Fruit fly (Drosophila melanogaster) whole organism, embryonic: ENCODE measurements around the gene APC4.
A peak's percentile ranks its signal among the peaks of the same experiment; 100 is the strongest.

Experiments
- Aef1 ChIP-seq: fragments of 200-800 bp; sonication (Bioruptor generic); IDR thresholded peaks from 3 replicates; pipeline ENCODE4 v1.3.6; 2022; ENCODE audit warnings: missing biosample characterization, missing genetic modification characterization
- BEAF-32 ChIP-seq: fragments of 200-800 bp; sonication (Bioruptor generic); optimal IDR thresholded peaks from 3 replicates; lab custom pipeline; 2017; ENCODE audit warnings: missing biosample characterization, missing genetic modification characterization, mild to moderate bottlenecking, moderate library complexity, missing genetic modification reagents
- CG10321 ChIP-seq: fragments of 200-800 bp; sonication (Bioruptor generic); IDR thresholded peaks from 2 replicates; pipeline ENCODE4 v1.3.6; 2022; ENCODE audit warnings: missing biosample characterization, missing genetic modification characterization
- CG11456 ChIP-seq: fragments of 200-800 bp; sonication (Bioruptor generic); IDR thresholded peaks from 3 replicates; pipeline ENCODE4 v1.3.6; 2022; ENCODE audit warnings: missing biosample characterization, missing genetic modification characterization
- CG11723 ChIP-seq: fragments of 200-800 bp; sonication (Bioruptor generic); optimal IDR thresholded peaks from 2 replicates; lab custom pipeline; 2017; ENCODE audit warnings: missing biosample characterization, mild to moderate bottlenecking, missing genetic modification characterization
- CG12104 ChIP-seq: fragments of 200-800 bp; sonication (Bioruptor generic); optimal IDR thresholded peaks from 3 replicates; lab custom pipeline; 2016; ENCODE audit warnings: missing biosample characterization, missing genetic modification characterization
- CG12391 ChIP-seq: fragments of 200-800 bp; sonication (Bioruptor generic); optimal IDR thresholded peaks from 3 replicates; lab custom pipeline; 2018; ENCODE audit warnings: missing biosample characterization, mild to moderate bottlenecking, missing genetic modification characterization, moderate library complexity
- CG13287 ChIP-seq: fragments of 200-800 bp; sonication (Bioruptor generic); IDR thresholded peaks from 2 replicates; pipeline ENCODE4 v1.3.6; 2022; ENCODE audit warnings: missing biosample characterization, missing genetic modification characterization; ENCODE audit not compliant: partially characterized antibody
- CG14710 ChIP-seq: fragments of 200-800 bp; sonication (Bioruptor generic); optimal IDR thresholded peaks from 3 replicates; lab custom pipeline; 2019; ENCODE audit warnings: missing biosample characterization, mild to moderate bottlenecking, missing genetic modification characterization, moderate library complexity
- CG14860 ChIP-seq: fragments of 200-800 bp; sonication (Bioruptor generic); IDR thresholded peaks from 3 replicates; pipeline ENCODE4 v1.3.6; 2022; ENCODE audit warnings: missing biosample characterization, missing genetic modification characterization; ENCODE audit not compliant: partially characterized antibody
- CG17361 ChIP-seq: fragments of 200-800 bp; sonication (Bioruptor generic); IDR thresholded peaks from 3 replicates; pipeline ENCODE4 v1.3.6; 2022; ENCODE audit warnings: missing biosample characterization, missing genetic modification characterization
- CG17829 ChIP-seq: fragments of 200-800 bp; optimal IDR thresholded peaks from 2 replicates; lab custom pipeline; 2019; ENCODE audit warnings: missing biosample characterization, mild to moderate bottlenecking, missing genetic modification characterization, moderate library complexity
- CG18262 ChIP-seq: fragments of 200-800 bp; optimal IDR thresholded peaks from 3 replicates; lab custom pipeline; 2019; ENCODE audit warnings: missing biosample characterization, mild to moderate bottlenecking, missing genetic modification characterization, moderate library complexity
- CG32772 ChIP-seq: fragments of 200-800 bp; sonication (Bioruptor generic); IDR thresholded peaks from 2 replicates; pipeline ENCODE4 v1.3.6; 2022; ENCODE audit warnings: missing biosample characterization, missing genetic modification characterization
- CG34224 ChIP-seq: fragments of 200-800 bp; sonication (Bioruptor generic); IDR thresholded peaks from 3 replicates; pipeline ENCODE4 v1.3.6; 2022; ENCODE audit warnings: missing biosample characterization, missing genetic modification characterization; ENCODE audit not compliant: partially characterized antibody
- CG34376 ChIP-seq: fragments of 200-800 bp; sonication (Bioruptor generic); optimal IDR thresholded peaks from 2 replicates; lab custom pipeline; 2018; ENCODE audit warnings: missing biosample characterization, mild to moderate bottlenecking, missing genetic modification characterization
- CG42726 ChIP-seq: fragments of 200-800 bp; sonication (Bioruptor generic); IDR thresholded peaks from 2 replicates; pipeline ENCODE4 v1.3.6; 2022; ENCODE audit warnings: missing biosample characterization, missing genetic modification characterization; ENCODE audit not compliant: partially characterized antibody
- CG4617 ChIP-seq: fragments of 200-800 bp; sonication (Bioruptor generic); optimal IDR thresholded peaks from 3 replicates; lab custom pipeline; 2016; ENCODE audit warnings: missing biosample characterization, missing genetic modification characterization, borderline replicate concordance
- CG6254 ChIP-seq: fragments of 200-800 bp; sonication (Bioruptor generic); optimal IDR thresholded peaks from 3 replicates; lab custom pipeline; 2017; ENCODE audit warnings: mild to moderate bottlenecking, missing biosample characterization, missing genetic modification reagents, missing genetic modification characterization
- CG6791 ChIP-seq: fragments of 200-800 bp; sonication (Bioruptor generic); IDR thresholded peaks from 3 replicates; pipeline ENCODE4 v1.3.6; 2022; ENCODE audit warnings: missing biosample characterization, missing genetic modification characterization; ENCODE audit not compliant: partially characterized antibody
- CG7786 ChIP-seq: fragments of 200-800 bp; sonication (Bioruptor generic); optimal IDR thresholded peaks from 2 replicates; lab custom pipeline; 2016; ENCODE audit warnings: missing biosample characterization, missing genetic modification characterization
- CG9215 ChIP-seq: fragments of 200-800 bp; sonication (Bioruptor generic); IDR thresholded peaks from 2 replicates; pipeline ENCODE4 v1.3.6; 2022; ENCODE audit warnings: missing biosample characterization, missing genetic modification characterization
- CG9817 ChIP-seq: fragments of 200-800 bp; sonication (Bioruptor generic); optimal IDR thresholded peaks from 2 replicates; lab custom pipeline; 2018; ENCODE audit warnings: missing biosample characterization, mild to moderate bottlenecking, missing genetic modification characterization, moderate library complexity
- Chrac-16 ChIP-seq: fragments of 200-800 bp; sonication (Bioruptor generic); optimal IDR thresholded peaks from 3 replicates; lab custom pipeline; 2016; ENCODE audit warnings: missing biosample characterization, missing genetic modification characterization
- HmgZ ChIP-seq: fragments of 200-800 bp; sonication (Bioruptor generic); optimal IDR thresholded peaks from 2 replicates; lab custom pipeline; 2018; ENCODE audit warnings: missing biosample characterization, mild to moderate bottlenecking, missing genetic modification characterization
- Hmx ChIP-seq: fragments of 200-800 bp; sonication (Bioruptor generic); optimal IDR thresholded peaks from 2 replicates; lab custom pipeline; 2016; ENCODE audit warnings: missing biosample characterization, missing genetic modification characterization
- Pdp1 ChIP-seq, 2 experiments: fragments of 200-800 bp; sonication (Bioruptor generic); optimal IDR thresholded peaks; 3 replicates each; lab custom pipeline; 2016; ENCODE audit warnings: missing biosample characterization in 2 of 2, missing genetic modification characterization in 2 of 2, mild to moderate bottlenecking in 1 of 2, moderate library complexity in 1 of 2
- Scr ChIP-seq: fragments of 200-800 bp; sonication (Bioruptor generic); IDR thresholded peaks from 2 replicates; pipeline ENCODE4 v1.3.6; 2022; ENCODE audit warnings: missing biosample characterization, missing genetic modification characterization; ENCODE audit not compliant: partially characterized antibody
- Xbp1 ChIP-seq: fragments of 200-800 bp; sonication (Bioruptor generic); optimal IDR thresholded peaks from 3 replicates; lab custom pipeline; 2016; ENCODE audit warnings: missing biosample characterization, mild to moderate bottlenecking, missing genetic modification characterization
- al ChIP-seq: fragments of 200-800 bp; sonication (Bioruptor generic); IDR thresholded peaks from 2 replicates; pipeline ENCODE4 v1.3.6; 2022; ENCODE audit warnings: missing biosample characterization, missing genetic modification characterization
- ato ChIP-seq: fragments of 200-800 bp; sonication (Bioruptor generic); IDR thresholded peaks from 2 replicates; pipeline ENCODE4 v1.3.6; 2022; ENCODE audit warnings: missing biosample characterization, missing genetic modification characterization; ENCODE audit not compliant: partially characterized antibody
- chinmo ChIP-seq: fragments of 200-800 bp; sonication (Bioruptor generic); IDR thresholded peaks from 4 replicates; pipeline ENCODE4 v1.3.6; 2022; ENCODE audit warnings: missing biosample characterization, missing genetic modification characterization; ENCODE audit not compliant: partially characterized antibody
- ci ChIP-seq: fragments of 200-800 bp; sonication (Bioruptor generic); IDR thresholded peaks from 3 replicates; pipeline ENCODE4 v1.3.6; 2022; ENCODE audit warnings: missing biosample characterization, missing genetic modification characterization
- cwo ChIP-seq: fragments of 200-800 bp; sonication (Bioruptor generic); optimal IDR thresholded peaks from 3 replicates; lab custom pipeline; 2017; ENCODE audit warnings: missing biosample characterization, missing genetic modification characterization, mild to moderate bottlenecking, moderate library complexity, missing genetic modification reagents
- danr ChIP-seq: fragments of 200-800 bp; sonication (Bioruptor generic); IDR thresholded peaks from 2 replicates; pipeline ENCODE4 v1.3.6; 2022; ENCODE audit warnings: missing biosample characterization, missing genetic modification characterization
- dmrt99B ChIP-seq: fragments of 200-800 bp; sonication (Bioruptor generic); optimal IDR thresholded peaks from 2 replicates; lab custom pipeline; 2018; ENCODE audit warnings: missing biosample characterization, mild to moderate bottlenecking, missing genetic modification characterization, moderate library complexity
- dysf ChIP-seq: fragments of 200-800 bp; sonication (Bioruptor generic); IDR thresholded peaks from 3 replicates; pipeline ENCODE4 v1.3.6; 2022; ENCODE audit warnings: missing biosample characterization, missing genetic modification characterization
- esg ChIP-seq: fragments of 200-800 bp; sonication (Bioruptor generic); conservative IDR thresholded peaks from 2 replicates; pipeline ENCODE4 v1.3.6; 2022; ENCODE audit warnings: missing biosample characterization, missing genetic modification characterization
- grau ChIP-seq: fragments of 200-800 bp; optimal IDR thresholded peaks from 3 replicates; lab custom pipeline; 2019; ENCODE audit warnings: missing biosample characterization, mild to moderate bottlenecking, missing genetic modification characterization, moderate library complexity
- ind ChIP-seq: fragments of 200-800 bp; sonication (Bioruptor generic); optimal IDR thresholded peaks from 3 replicates; lab custom pipeline; 2016; ENCODE audit warnings: missing biosample characterization, missing genetic modification characterization
- pzg ChIP-seq: fragments of 200-800 bp; sonication (Bioruptor generic); optimal IDR thresholded peaks from 3 replicates; lab custom pipeline; 2018; ENCODE audit warnings: missing biosample characterization, mild to moderate bottlenecking, missing genetic modification characterization, moderate library complexity
- row ChIP-seq: fragments of 200-800 bp; sonication (Bioruptor generic); IDR thresholded peaks from 3 replicates; pipeline ENCODE4 v1.3.6; 2022; ENCODE audit warnings: missing biosample characterization, missing genetic modification characterization
- sens ChIP-seq: fragments of 200-800 bp; sonication (Bioruptor generic); peaks from one replicate; lab custom pipeline; 2016; ENCODE audit warnings: missing biosample characterization, missing genetic modification characterization
- slbo ChIP-seq: fragments of 200-800 bp; sonication (Bioruptor generic); IDR thresholded peaks from 2 replicates; pipeline ENCODE4 v1.3.6; 2022; ENCODE audit warnings: missing biosample characterization, missing genetic modification characterization
- sna ChIP-seq: fragments of 200-800 bp; sonication (Bioruptor generic); IDR thresholded peaks from 2 replicates; pipeline ENCODE4 v1.3.6; 2022; ENCODE audit warnings: missing biosample characterization, missing genetic modification characterization; ENCODE audit not compliant: partially characterized antibody
- tll ChIP-seq, 2 experiments: fragments of 200-800 bp in 1 of 2; fragments of >200 bp in 1 of 2; sonication (Bioruptor generic) in 1 of 2; optimal IDR thresholded peaks; 2 replicates each; lab custom pipeline; 2017 to 2019; ENCODE audit warnings: missing biosample characterization in 2 of 2, missing genetic modification characterization in 2 of 2, mild to moderate bottlenecking in 1 of 2, moderate library complexity in 1 of 2
- trem ChIP-seq: fragments of 200-800 bp; optimal IDR thresholded peaks from 3 replicates; lab custom pipeline; 2019; ENCODE audit warnings: missing biosample characterization, mild to moderate bottlenecking, missing genetic modification characterization, moderate library complexity
- unc-4 ChIP-seq: fragments of 200-800 bp; sonication (Bioruptor generic); IDR thresholded peaks from 2 replicates; pipeline ENCODE4 v1.3.6; 2022; ENCODE audit warnings: missing biosample characterization, missing genetic modification characterization; ENCODE audit not compliant: partially characterized antibody

APC4 gene

dm6 chrX:9106775-9107283 lies 24.1 kb downstream of the APC4 start, which contains the start of gene Arfrp1 (continued):
- TF ChIP-seq pzg (GFP tag; lab: Kevin White, UChicago) = peak; percentile 27
- TF ChIP-seq CG12104 (GFP tag; lab: Kevin White, UChicago) = peak; percentile 55
- peak; percentile 79 for TF ChIP-seq CG13287
- peak; percentile 18 for TF ChIP-seq HmgZ
- TF ChIP-seq CG6791 (GFP tag; lab: Robert Waterston, UW) = peak; percentile 76
- no peak for TF ChIP-seq CG17829 (tag; lab: Kevin White, UChicago)
- peak; percentile 75 for TF ChIP-seq unc-4 (GFP tag; lab: Robert Waterston, UW)
- peak; percentile 5 for TF ChIP-seq CG4617 (GFP tag; lab: Kevin White, UChicago)
- peak; percentile 8; the same call in 1 of the 3 replicates for TF ChIP-seq ci (GFP tag; lab: Robert Waterston, UW)
- TF ChIP-seq CG10321 (GFP tag; lab: Robert Waterston, UW) = no peak
- 0 out of 3 replicates have a peak, but pooled peaks have one; percentile 35 for TF ChIP-seq CG11456
- peak; percentile 10 for TF ChIP-seq CG34376 (GFP tag; lab: Kevin White, UChicago)
- no peak for TF ChIP-seq danr (GFP tag; lab: Robert Waterston, UW)
- TF ChIP-seq CG14860 (GFP tag; lab: Robert Waterston, UW) = peak; percentile 77
- TF ChIP-seq BEAF-32 (GFP tag; lab: Kevin White, UChicago) = peak; percentile 79
- TF ChIP-seq CG7786 (GFP tag; lab: Kevin White, UChicago) = peak; percentile 4
- TF ChIP-seq CG18262 (tag; lab: Kevin White, UChicago) = peak; percentile 56
- TF ChIP-seq CG32772 (GFP tag; lab: Robert Waterston, UW) = no peak
- TF ChIP-seq sna (GFP tag; lab: Robert Waterston, UW) = peak; percentile 55
- TF ChIP-seq tll (GFP tag; optimal IDR thresholded peaks at IDR 0.05; lab: Kevin White, UChicago) = no peak
- TF ChIP-seq Hmx (GFP tag; lab: Kevin White, UChicago) = peak; percentile 18
- TF ChIP-seq CG6254 (GFP tag; lab: Kevin White, UChicago) = no peak
- peak; percentile 79 for TF ChIP-seq CG34224 (GFP tag; lab: Robert Waterston, UW)
- TF ChIP-seq CG17361 = peak; percentile 83; the same call in 2 of the 3 replicates
- TF ChIP-seq CG9215 (GFP tag; lab: Robert Waterston, UW) = 0 out of 2 replicates have a peak, but pooled peaks have one; percentile 29
- TF ChIP-seq dysf (GFP tag; lab: Robert Waterston, UW) = 0 out of 3 replicates have a peak, but pooled peaks have one; percentile 22
- TF ChIP-seq CG12391 (tag; lab: Kevin White, UChicago) = peak; percentile 34
- TF ChIP-seq cwo = no peak
- TF ChIP-seq ato (GFP tag; lab: Robert Waterston, UW) = peak; percentile 55; the same call in 1 of the 2 replicates
- peak; percentile 49; the same call in 1 of the 2 replicates for TF ChIP-seq al (GFP tag; lab: Robert Waterston, UW)
- TF ChIP-seq ind (GFP tag; lab: Kevin White, UChicago) = peak; percentile 28
- peak; percentile 40 for TF ChIP-seq Xbp1 (GFP tag; lab: Kevin White, UChicago)
- peak; percentile 61; the same call in 1 of the 2 replicates for TF ChIP-seq slbo (GFP tag; lab: Robert Waterston, UW)
- TF ChIP-seq CG11723 (GFP tag; lab: Kevin White, UChicago) = no peak
- peak; percentile 86 for TF ChIP-seq sens (GFP tag; lab: Kevin White, UChicago)
- peak; percentile 47; the same call in 2 of the 3 replicates for TF ChIP-seq Aef1 (GFP tag; lab: Robert Waterston, UW)
- TF ChIP-seq Scr (GFP tag; lab: Robert Waterston, UW) = peak; percentile 88
- 0 out of 4 replicates have a peak, but pooled peaks have one; percentile 72 for TF ChIP-seq chinmo (GFP tag; lab: Robert Waterston, UW)
- TF ChIP-seq grau (tag; lab: Kevin White, UChicago) = no peak
- peak; percentile 3 for TF ChIP-seq trem (tag; lab: Kevin White, UChicago)
- peak; percentile 73 for TF ChIP-seq CG42726 (GFP tag; lab: Robert Waterston, UW)
- peak; percentile 27 for TF ChIP-seq Chrac-16 (GFP tag; lab: Kevin White, UChicago)
- TF ChIP-seq CG14710 (tag; lab: Kevin White, UChicago) = peak; percentile 47
- TF ChIP-seq CG9817 (tag; lab: Kevin White, UChicago) = peak; percentile 21
- 0 out of 2 replicates have a peak, but pooled peaks have one; percentile 18 for TF ChIP-seq esg (GFP tag; lab: Robert Waterston, UW)
- TF ChIP-seq row (GFP tag; lab: Robert Waterston, UW) = peak; percentile 75
- TF ChIP-seq dmrt99B (tag; lab: Kevin White, UChicago) = no peak
- peak; percentile 15 to 26 for TF ChIP-seq Pdp1 (GFP tag; optimal IDR thresholded peaks at IDR 0.05; lab: Kevin White, UChicago)
